Worm (Caenorhabditis elegans) whole organism, L1 larva: ENCODE results near the gene W02A2.9.

ENCODE experiments used
- elt-2 ChIP-seq: sonication (generic microtip); optimal IDR thresholded peaks from 2 replicates; lab custom pipeline; 2016; ENCODE audit warnings: missing genetic modification characterization, mild to moderate bottlenecking, inconsistent platforms, missing compliant biosample characterization, missing genetic modification reagents
- hlh-17 ChIP-seq: fragments of 200-800 bp; sonication (Bioruptor generic); optimal IDR thresholded peaks from 2 replicates; lab custom pipeline; 2018; ENCODE audit warnings: missing genetic modification characterization, mild to moderate bottlenecking, missing compliant biosample characterization, moderate library complexity, borderline replicate concordance
- mdl-1 ChIP-seq, 2 experiments: fragments of 150-350 bp; optimal IDR thresholded peaks; 2 replicates each; lab custom pipeline; 2014 to 2017; ENCODE audit warnings: missing biosample characterization in 2 of 2, missing genetic modification characterization in 2 of 2, inconsistent platforms in 1 of 2
- unc-62 ChIP-seq: fragments of 150-350 bp; optimal IDR thresholded peaks from 2 replicates; lab custom pipeline; 2014; ENCODE audit warnings: missing biosample characterization, missing genetic modification reagents, missing genetic modification characterization
- unc-86 ChIP-seq: sonication (generic microtip); optimal IDR thresholded peaks from 2 replicates; lab custom pipeline; 2016; ENCODE audit warnings: missing genetic modification characterization, missing compliant biosample characterization

- TF ChIP-seq elt-2 (tag; lab: Kevin White, UChicago): no peak
- TF ChIP-seq hlh-17 (GFP tag; lab: Kevin White, UChicago): no peak
- TF ChIP-seq unc-62 (GFP tag; lab: Kevin White, UChicago): no peak
- no peak for TF ChIP-seq unc-86 (tag; lab: Kevin White, UChicago)
- TF ChIP-seq mdl-1 (tag; optimal IDR thresholded peaks at IDR 0.05; lab: Kevin White, UChicago): no peak
These were observed 11.0 kb downstream of the W02A2.9 start, which contains the start of gene W02A2.8 for ce11 chrIV:13358488-13358887.
